Worm (Caenorhabditis elegans): ENCODE data around the gene B0310.3.
A peak's percentile ranks its signal among the peaks of the same experiment; 100 is the strongest.

B0310.3 gene

DNA sequence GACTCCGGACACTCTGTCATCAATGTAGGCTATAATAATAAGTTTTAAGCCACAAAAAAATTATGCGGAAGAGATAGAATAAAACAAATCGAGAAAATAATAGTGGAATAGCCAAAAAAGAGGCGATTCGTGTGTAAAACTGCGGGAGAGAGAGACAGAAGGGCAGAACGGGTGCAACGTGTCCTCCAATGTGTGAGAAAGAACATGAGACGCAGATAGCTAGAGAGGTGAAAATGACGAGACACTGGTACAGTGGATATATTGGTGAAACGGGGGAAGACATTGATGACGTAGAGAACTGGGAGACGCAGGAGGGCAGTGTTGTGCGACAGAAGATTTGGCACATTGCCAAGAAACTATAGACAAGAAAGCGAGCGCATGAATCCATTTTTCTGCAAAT lies 14.9 kb upstream of the B0310.3 start, which contains the start of gene F28C10.3 (continued):
- TF ChIP-seq snpc-4 (tag; optimal IDR thresholded peaks at IDR 0.05): no peak
- TF ChIP-seq ceh-32 (tag; optimal IDR thresholded peaks at IDR 0.05; ENCODE audit: poor library complexity): no peak
- peak; percentile 88 to 91 for TF ChIP-seq mdl-1 (tag; optimal IDR thresholded peaks at IDR 0.05)
- TF ChIP-seq skn-1 (tag; optimal IDR thresholded peaks at IDR 0.05): no peak
- TF ChIP-seq zfp-2 (tag; optimal IDR thresholded peaks at IDR 0.05): no peak
- no peak for TF ChIP-seq zip-11 (GFP tag; IDR thresholded peaks at IDR 0.05)
- no peak for TF ChIP-seq nhr-42 (GFP tag; IDR thresholded peaks at IDR 0.05)
- no peak for TF ChIP-seq arid-1 (GFP tag; conservative IDR thresholded peaks at IDR 0.05)
- TF ChIP-seq set-16 (GFP tag; IDR thresholded peaks at IDR 0.05): no peak
- TF ChIP-seq ZK337.2 (GFP tag; IDR thresholded peaks at IDR 0.05): no peak
- no peak for TF ChIP-seq ceh-44 (GFP tag; IDR thresholded peaks at IDR 0.05)
- peak; percentile 78 for TF ChIP-seq mxl-3 (GFP tag; optimal IDR thresholded peaks at IDR 0.05)
- TF ChIP-seq ama-1 (optimal IDR thresholded peaks at IDR 0.05): no peak
- no peak for TF ChIP-seq lir-3 (tag; optimal IDR thresholded peaks at IDR 0.05)
- no peak for TF ChIP-seq unc-130 (GFP tag; optimal IDR thresholded peaks at IDR 0.05)
- TF ChIP-seq vab-7 (GFP tag; IDR thresholded peaks at IDR 0.05): no peak
- no peak for TF ChIP-seq egl-43 (GFP tag; IDR thresholded peaks at IDR 0.05)
- TF ChIP-seq nhr-6 (tag; optimal IDR thresholded peaks at IDR 0.05): peak; percentile 63
- TF ChIP-seq Y5F2A.4 (GFP tag; optimal IDR thresholded peaks at IDR 0.05): no peak
- peak; percentile 25 for TF ChIP-seq fkh-10 (GFP tag; optimal IDR thresholded peaks at IDR 0.05)
- TF ChIP-seq nhr-102 (tag; optimal IDR thresholded peaks at IDR 0.05): no peak
- no peak for TF ChIP-seq lin-15B (tag; optimal IDR thresholded peaks at IDR 0.05)
- no peak for TF ChIP-seq tag-97 (GFP tag; IDR thresholded peaks at IDR 0.05)
- peak; percentile 88 for TF ChIP-seq nhr-28 (tag; optimal IDR thresholded peaks at IDR 0.05)
- TF ChIP-seq ces-1 (GFP tag; optimal IDR thresholded peaks at IDR 0.05): no peak
- no peak for TF ChIP-seq ceh-82 (tag; optimal IDR thresholded peaks at IDR 0.05)
- no peak for TF ChIP-seq daf-8 (GFP tag; IDR thresholded peaks at IDR 0.05)
- no peak for TF ChIP-seq saeg-2 (GFP tag; IDR thresholded peaks at IDR 0.05)
- peak; percentile 37 for TF ChIP-seq dpl-1 (GFP tag; optimal IDR thresholded peaks at IDR 0.05)
- TF ChIP-seq rbr-2 (tag; optimal IDR thresholded peaks at IDR 0.05): peak; percentile 68
- no peak for TF ChIP-seq Y48G9A.11 (GFP tag; IDR thresholded peaks at IDR 0.05)
- TF ChIP-seq madf-9 (GFP tag; conservative IDR thresholded peaks at IDR 0.05): no peak
- TF ChIP-seq cey-2 (tag; optimal IDR thresholded peaks at IDR 0.05; ENCODE audit: borderline replicate concordance, insufficient read depth): no peak
- TF ChIP-seq F10B5.3 (tag; optimal IDR thresholded peaks at IDR 0.05): no peak
- no peak for TF ChIP-seq nhr-41 (GFP tag; IDR thresholded peaks at IDR 0.05)
- 0 out of 2 replicates have a peak, but pooled peaks have one; percentile 17 for TF ChIP-seq dmd-9 (GFP tag; IDR thresholded peaks at IDR 0.05)
- TF ChIP-seq nhr-48 (tag; optimal IDR thresholded peaks at IDR 0.05): peak; percentile 99
- no peak for TF ChIP-seq nhr-111 (GFP tag; optimal IDR thresholded peaks at IDR 0.05)
- TF ChIP-seq gei-8 (GFP tag; optimal IDR thresholded peaks at IDR 0.05): no peak
- no peak for TF ChIP-seq pha-4 (GFP tag; IDR thresholded peaks at IDR 0.05)
- peak; percentile 14 for TF ChIP-seq pha-4 (tag; optimal IDR thresholded peaks at IDR 0.05)
- TF ChIP-seq ctbp-1 (GFP tag; IDR thresholded peaks at IDR 0.05): peak; percentile 60
- peak; percentile 85 for TF ChIP-seq nhr-25 (tag; optimal IDR thresholded peaks at IDR 0.05; ENCODE audit: borderline replicate concordance, insufficient read depth)
- peak; percentile 96 for TF ChIP-seq aha-1 (tag)
- no peak for TF ChIP-seq nhr-76 (tag; optimal IDR thresholded peaks at IDR 0.05)
- TF ChIP-seq mdt-29 (GFP tag; IDR thresholded peaks at IDR 0.05): no peak
- no peak for TF ChIP-seq unc-39 (tag; optimal IDR thresholded peaks at IDR 0.05)
- TF ChIP-seq attf-4 (tag; optimal IDR thresholded peaks at IDR 0.05): no peak
- peak in 1 of 2 experiments; percentile 27 for TF ChIP-seq daf-16 (GFP tag; optimal IDR thresholded peaks at IDR 0.05)
- TF ChIP-seq daf-16 (tag; optimal IDR thresholded peaks at IDR 0.05): no peak
- no peak for TF ChIP-seq egl-27 (tag; optimal IDR thresholded peaks at IDR 0.05)
- no peak for TF ChIP-seq daf-12 (tag; optimal IDR thresholded peaks at IDR 0.05)
- TF ChIP-seq madf-5 (GFP tag; IDR thresholded peaks at IDR 0.05): no peak

Measured in whole organism, L4 larva.